Fruit fly (Drosophila melanogaster) whole organism, embryonic: ENCODE data around the gene Peritrophin-15a.

Experiments
- Asciz ChIP-seq: fragments of 200-800 bp; sonication (Bioruptor generic); optimal IDR thresholded peaks from 2 replicates; lab custom pipeline; 2017; ENCODE audit warnings: missing biosample characterization, mild to moderate bottlenecking, missing genetic modification characterization, missing genetic modification reagents
- B-H1 ChIP-seq: fragments of 200-800 bp; sonication (Bioruptor generic); IDR thresholded peaks from 3 replicates; pipeline ENCODE4 v1.3.6; 2022; ENCODE audit warnings: missing biosample characterization, missing genetic modification characterization
- Blimp-1 ChIP-seq: fragments of 200-800 bp; sonication (Bioruptor generic); optimal IDR thresholded peaks from 3 replicates; lab custom pipeline; 2018; ENCODE audit warnings: missing biosample characterization, missing genetic modification characterization, mild to moderate bottlenecking, moderate library complexity, missing genetic modification reagents
- CG13424 ChIP-seq: fragments of 200-800 bp; sonication (Bioruptor generic); optimal IDR thresholded peaks from 2 replicates; lab custom pipeline; 2019; ENCODE audit warnings: missing biosample characterization, mild to moderate bottlenecking, missing genetic modification characterization, moderate library complexity
- CG13894 ChIP-seq: fragments of 200-800 bp; sonication (Bioruptor generic); optimal IDR thresholded peaks from 3 replicates; lab custom pipeline; 2018; ENCODE audit warnings: missing biosample characterization, mild to moderate bottlenecking, missing genetic modification characterization, moderate library complexity
- CG14050 ChIP-seq: fragments of 200-800 bp; sonication (Bioruptor generic); IDR thresholded peaks from 3 replicates; pipeline ENCODE4 v1.3.6; 2022; ENCODE audit warnings: missing biosample characterization, missing genetic modification characterization
- CG14441 ChIP-seq: fragments of 200-800 bp; sonication (Bioruptor generic); IDR thresholded peaks from 2 replicates; pipeline ENCODE4 v1.3.6; 2022; ENCODE audit warnings: missing biosample characterization, missing genetic modification characterization
- CG14710 ChIP-seq: fragments of 200-800 bp; sonication (Bioruptor generic); optimal IDR thresholded peaks from 3 replicates; lab custom pipeline; 2019; ENCODE audit warnings: missing biosample characterization, mild to moderate bottlenecking, missing genetic modification characterization, moderate library complexity
- CG15479 ChIP-seq: fragments of 200-800 bp; sonication (Bioruptor generic); optimal IDR thresholded peaks from 3 replicates; lab custom pipeline; 2019; ENCODE audit warnings: missing biosample characterization, mild to moderate bottlenecking, missing genetic modification characterization, moderate library complexity
- CG16779 ChIP-seq: fragments of 200-800 bp; sonication (Bioruptor generic); IDR thresholded peaks from 2 replicates; pipeline ENCODE4 v1.3.6; 2022; ENCODE audit warnings: missing biosample characterization, missing genetic modification characterization
- CG17612 ChIP-seq: fragments of 200-800 bp; sonication (Bioruptor generic); IDR thresholded peaks from 2 replicates; pipeline ENCODE4 v1.3.6; 2022; ENCODE audit warnings: missing biosample characterization, missing genetic modification characterization
- CG17802 ChIP-seq: fragments of 200-800 bp; sonication (Bioruptor generic); optimal IDR thresholded peaks from 2 replicates; lab custom pipeline; 2018; ENCODE audit warnings: missing biosample characterization, mild to moderate bottlenecking, missing genetic modification characterization, moderate library complexity
- CG2712 ChIP-seq: fragments of 200-800 bp; optimal IDR thresholded peaks from 3 replicates; lab custom pipeline; 2019; ENCODE audit warnings: missing biosample characterization, mild to moderate bottlenecking, missing genetic modification characterization, moderate library complexity
- CG7786 ChIP-seq: fragments of 200-800 bp; sonication (Bioruptor generic); optimal IDR thresholded peaks from 2 replicates; lab custom pipeline; 2016; ENCODE audit warnings: missing biosample characterization, missing genetic modification characterization
- D19A ChIP-seq: fragments of 200-800 bp; optimal IDR thresholded peaks from 3 replicates; lab custom pipeline; 2019; ENCODE audit warnings: missing biosample characterization, mild to moderate bottlenecking, missing genetic modification characterization, moderate library complexity
- Dll ChIP-seq: fragments of 200-800 bp; sonication (Bioruptor generic); IDR thresholded peaks from 4 replicates; pipeline ENCODE4 v1.3.6; 2022; ENCODE audit warnings: missing biosample characterization, missing genetic modification characterization; ENCODE audit not compliant: partially characterized antibody
- HLH3B ChIP-seq: fragments of 200-800 bp; sonication (Bioruptor generic); IDR thresholded peaks from 2 replicates; pipeline ENCODE4 v1.3.6; 2022; ENCODE audit warnings: missing biosample characterization, missing genetic modification characterization
- HLHmδ ChIP-seq: fragments of 200-800 bp; sonication (Bioruptor generic); optimal IDR thresholded peaks from 2 replicates; lab custom pipeline; 2018; ENCODE audit warnings: missing biosample characterization, mild to moderate bottlenecking, missing genetic modification characterization, moderate library complexity
- MESR4 ChIP-seq: fragments of 200-800 bp; sonication (Bioruptor generic); optimal IDR thresholded peaks from 2 replicates; lab custom pipeline; 2018; ENCODE audit warnings: missing biosample characterization, mild to moderate bottlenecking, missing genetic modification characterization, moderate library complexity
- Nf-YA ChIP-seq: fragments of 200-800 bp; sonication (Bioruptor generic); IDR thresholded peaks from 2 replicates; pipeline ENCODE4 v1.3.6; 2022; ENCODE audit warnings: missing biosample characterization, missing genetic modification characterization
- Rfx ChIP-seq: fragments of 200-800 bp; sonication (Bioruptor generic); IDR thresholded peaks from 2 replicates; pipeline ENCODE4 v1.3.6; 2022; ENCODE audit warnings: missing biosample characterization, missing genetic modification characterization
- Sox100B ChIP-seq: fragments of 200-800 bp; sonication (Bioruptor generic); optimal IDR thresholded peaks from 3 replicates; lab custom pipeline; 2018; ENCODE audit warnings: missing biosample characterization, mild to moderate bottlenecking, missing genetic modification characterization
- Trl ChIP-seq, 3 experiments: fragments of >200 bp in 2 of 3; fragments of 200-800 bp in 1 of 3; sonication (Bioruptor generic) in 1 of 3; optimal IDR thresholded peaks; 2 replicates in 1 of 3; 3 replicates in 2 of 3; lab custom pipeline; 2016 to 2017; ENCODE audit warnings: missing biosample characterization in 1 of 3, missing genetic modification characterization in 1 of 3
- Xrp1 ChIP-seq: fragments of 200-800 bp; sonication (Bioruptor generic); IDR thresholded peaks from 2 replicates; pipeline ENCODE4 v1.3.6; 2022; ENCODE audit warnings: missing biosample characterization, missing genetic modification characterization
- ato ChIP-seq: fragments of 200-800 bp; sonication (Bioruptor generic); IDR thresholded peaks from 2 replicates; pipeline ENCODE4 v1.3.6; 2022; ENCODE audit warnings: missing biosample characterization, missing genetic modification characterization; ENCODE audit not compliant: partially characterized antibody
- bsh ChIP-seq, 2 experiments: fragments of 200-800 bp; sonication (Bioruptor generic); optimal IDR thresholded peaks; 2 replicates each; lab custom pipeline; 2017 to 2018; ENCODE audit warnings: mild to moderate bottlenecking in 2 of 2, missing biosample characterization in 2 of 2, missing genetic modification characterization in 2 of 2, moderate library complexity in 1 of 2
- cas ChIP-seq: fragments of 200-800 bp; sonication (Bioruptor generic); IDR thresholded peaks from 2 replicates; pipeline ENCODE4 v1.3.6; 2022; ENCODE audit warnings: missing biosample characterization, missing genetic modification characterization
- cg ChIP-seq: fragments of 200-800 bp; sonication (Bioruptor generic); optimal IDR thresholded peaks from 3 replicates; lab custom pipeline; 2019; ENCODE audit warnings: missing biosample characterization, mild to moderate bottlenecking, missing genetic modification characterization, moderate library complexity
- crol ChIP-seq: fragments of 200-800 bp; sonication (Bioruptor generic); IDR thresholded peaks from 2 replicates; pipeline ENCODE4 v1.3.6; 2022; ENCODE audit warnings: missing biosample characterization, missing genetic modification characterization
- danr ChIP-seq: fragments of 200-800 bp; sonication (Bioruptor generic); IDR thresholded peaks from 2 replicates; pipeline ENCODE4 v1.3.6; 2022; ENCODE audit warnings: missing biosample characterization, missing genetic modification characterization
- grau ChIP-seq: fragments of 200-800 bp; optimal IDR thresholded peaks from 3 replicates; lab custom pipeline; 2019; ENCODE audit warnings: missing biosample characterization, mild to moderate bottlenecking, missing genetic modification characterization, moderate library complexity
- grn ChIP-seq: fragments of 200-800 bp; sonication (Bioruptor generic); optimal IDR thresholded peaks from 3 replicates; lab custom pipeline; 2017; ENCODE audit warnings: missing biosample characterization, missing genetic modification characterization
- gro ChIP-seq: fragments of 200-800 bp; sonication (Bioruptor generic); optimal IDR thresholded peaks from 2 replicates; lab custom pipeline; 2016; ENCODE audit warnings: missing biosample characterization, missing genetic modification characterization
- gt ChIP-seq: fragments of 200-800 bp; sonication (Bioruptor generic); IDR thresholded peaks from 2 replicates; pipeline ENCODE4 v1.3.6; 2022; ENCODE audit warnings: missing biosample characterization, missing genetic modification characterization
- inv ChIP-seq: fragments of 200-800 bp; sonication (Bioruptor generic); IDR thresholded peaks from 2 replicates; pipeline ENCODE4 v1.3.6; 2022; ENCODE audit warnings: missing biosample characterization, missing genetic modification characterization; ENCODE audit not compliant: partially characterized antibody
- mam ChIP-seq: fragments of 200-800 bp; sonication (Bioruptor generic); optimal IDR thresholded peaks from 3 replicates; lab custom pipeline; 2016; ENCODE audit warnings: missing biosample characterization, missing genetic modification characterization
- nom ChIP-seq: fragments of 200-800 bp; sonication (Bioruptor generic); optimal IDR thresholded peaks from 2 replicates; lab custom pipeline; 2017; ENCODE audit warnings: missing biosample characterization, missing genetic modification characterization, mild to moderate bottlenecking, moderate library complexity, missing genetic modification reagents
- phol ChIP-seq: fragments of 200-800 bp; sonication (Bioruptor generic); optimal IDR thresholded peaks from 3 replicates; lab custom pipeline; 2018; ENCODE audit warnings: missing biosample characterization, mild to moderate bottlenecking, missing genetic modification characterization, moderate library complexity
- pita ChIP-seq: fragments of 200-800 bp; sonication (Bioruptor generic); optimal IDR thresholded peaks from 2 replicates; lab custom pipeline; 2017; ENCODE audit warnings: missing biosample characterization, mild to moderate bottlenecking, missing genetic modification characterization
- row ChIP-seq: fragments of 200-800 bp; sonication (Bioruptor generic); IDR thresholded peaks from 3 replicates; pipeline ENCODE4 v1.3.6; 2022; ENCODE audit warnings: missing biosample characterization, missing genetic modification characterization
- sens-2 ChIP-seq: fragments of 200-800 bp; sonication (Bioruptor generic); IDR thresholded peaks from 2 replicates; pipeline ENCODE4 v1.3.6; 2022; ENCODE audit warnings: missing biosample characterization, missing genetic modification characterization
- sob ChIP-seq: fragments of 200-800 bp; sonication (Bioruptor generic); IDR thresholded peaks from 2 replicates; pipeline ENCODE4 v1.3.6; 2022; ENCODE audit warnings: missing biosample characterization, missing genetic modification characterization
- sqz ChIP-seq: fragments of 200-800 bp; sonication (Bioruptor generic); optimal IDR thresholded peaks from 3 replicates; lab custom pipeline; 2018; ENCODE audit warnings: missing biosample characterization, mild to moderate bottlenecking, missing genetic modification characterization
- sug ChIP-seq: fragments of 200-800 bp; optimal IDR thresholded peaks from 2 replicates; lab custom pipeline; 2019; ENCODE audit warnings: missing biosample characterization, mild to moderate bottlenecking, missing genetic modification characterization, moderate library complexity

Peritrophin-15a gene

dm6 chr2L:8414887-8415883 lies 19.3 kb upstream of the Peritrophin-15a start, which contains the start of the genes CG13398 and Akap200 (continued):
- TF ChIP-seq CG7786 (GFP tag; lab: Kevin White, UChicago), result peak; percentile 4
- peak; percentile 44 for TF ChIP-seq Sox100B (GFP tag; lab: Kevin White, UChicago)
- TF ChIP-seq CG13894, result no peak
- TF ChIP-seq pita (GFP tag; lab: Kevin White, UChicago), result no peak
- TF ChIP-seq sens-2, result no peak
- TF ChIP-seq grau (tag; lab: Kevin White, UChicago), result peak; percentile 30
- TF ChIP-seq sug (tag; lab: Kevin White, UChicago), result peak; percentile 14
- no peak for TF ChIP-seq CG17612 (GFP tag; lab: Robert Waterston, UW)
- TF ChIP-seq mam (GFP tag; lab: Kevin White, UChicago), result no peak
- TF ChIP-seq sob, result no peak
- TF ChIP-seq CG14441, result 0 out of 2 replicates have a peak, but pooled peaks have one; percentile 17
- no peak for TF ChIP-seq gt (GFP tag; lab: Robert Waterston, UW)
- TF ChIP-seq phol, result peak; percentile 94
- TF ChIP-seq Asciz (GFP tag; lab: Kevin White, UChicago), result no peak
- TF ChIP-seq CG14050 (GFP tag; lab: Robert Waterston, UW), result no peak
- peak; percentile 56 for TF ChIP-seq CG2712 (tag; lab: Kevin White, UChicago)
- TF ChIP-seq grn (GFP tag; lab: Kevin White, UChicago), result peak; percentile 24
- peak; percentile 20 for TF ChIP-seq CG15479 (GFP tag; lab: Kevin White, UChicago)
- no peak for TF ChIP-seq Dll (GFP tag; lab: Robert Waterston, UW)
- peak; percentile 92 for TF ChIP-seq MESR4 (GFP tag; lab: Kevin White, UChicago)
- no peak for TF ChIP-seq cg
- TF ChIP-seq sqz (GFP tag; lab: Kevin White, UChicago), result no peak
- TF ChIP-seq nom (GFP tag; lab: Kevin White, UChicago), result peak; percentile 61

dm6 chr2L:8411530-8411929 lies 15.6 kb upstream of the Peritrophin-15a start, which contains the start of gene Naglu:
Gene Naglu, minus strand, starts transcription at chr2L:8411868.
- no peak for TF ChIP-seq Nf-YA
- peak; percentile 60 for TF ChIP-seq Blimp-1
- TF ChIP-seq gro (GFP tag; lab: Kevin White, UChicago), result no peak
- 0 out of 2 replicates have a peak, but pooled peaks have one; percentile 6 for TF ChIP-seq Rfx (GFP tag; lab: Robert Waterston, UW)
- TF ChIP-seq CG13424 (tag; lab: Kevin White, UChicago), result no peak
- TF ChIP-seq CG16779 (GFP tag; lab: Robert Waterston, UW), result no peak
- peak; percentile 38 for TF ChIP-seq CG17802 (tag; lab: Kevin White, UChicago)
- no peak for TF ChIP-seq sqz (GFP tag; lab: Kevin White, UChicago)
- TF ChIP-seq Xrp1, result no peak; the same call in 1 of the 2 replicates
- 0 out of 3 replicates have a peak, but pooled peaks have one; percentile 10 for TF ChIP-seq row
- TF ChIP-seq CG14710 (tag; lab: Kevin White, UChicago), result peak; percentile 10
- 0 out of 2 replicates have a peak, but pooled peaks have one; percentile 14 for TF ChIP-seq HLH3B (GFP tag; lab: Robert Waterston, UW)
- 0 out of 2 replicates have a peak, but pooled peaks have one; percentile 17 for TF ChIP-seq cas (GFP tag; lab: Robert Waterston, UW)
- TF ChIP-seq bsh (GFP tag; optimal IDR thresholded peaks at IDR 0.05; lab: Kevin White, UChicago), result peak in 1 of 2 experiments; percentile 12
- peak; percentile 46 for TF ChIP-seq HLHmδ (GFP tag; lab: Kevin White, UChicago)
- TF ChIP-seq B-H1, result no peak
- TF ChIP-seq nom (GFP tag; lab: Kevin White, UChicago), result peak; percentile 43
- TF ChIP-seq D19A, result peak; percentile 86
- peak in 1 of 2 experiments; percentile 52 for TF ChIP-seq Trl (optimal IDR thresholded peaks at IDR 0.05; lab: Kevin White, UChicago)
- no peak for TF ChIP-seq Trl (GFP tag; optimal IDR thresholded peaks at IDR 0.05; lab: Kevin White, UChicago)
- TF ChIP-seq inv (GFP tag; lab: Robert Waterston, UW), result no peak
- no peak for TF ChIP-seq danr
- peak; percentile 46; the same call in 1 of the 2 replicates for TF ChIP-seq ato (GFP tag; lab: Robert Waterston, UW)
- TF ChIP-seq crol (GFP tag; lab: Robert Waterston, UW), result 0 out of 2 replicates have a peak, but pooled peaks have one; percentile 9
